Fruit fly (Drosophila melanogaster) whole organism, prepupa: Measurements from ENCODE around the gene Gga.
A peak's percentile ranks its signal among the peaks of the same experiment; 100 is the strongest.

Experiments used
- Blimp-1 ChIP-seq: fragments of 200-800 bp; sonication (Bioruptor generic); optimal IDR thresholded peaks from 3 replicates; lab custom pipeline; 2017; ENCODE audit warnings: missing biosample characterization, missing genetic modification characterization, mild to moderate bottlenecking, moderate library complexity, missing genetic modification reagents
- CG10631 ChIP-seq: fragments of 200-800 bp; sonication (Bioruptor generic); optimal IDR thresholded peaks from 2 replicates; lab custom pipeline; 2016; ENCODE audit warnings: missing biosample characterization, missing genetic modification characterization
- CG11294 ChIP-seq: fragments of 200-800 bp; sonication (Bioruptor generic); IDR thresholded peaks from 2 replicates; pipeline ENCODE4 v1.3.6; 2022; ENCODE audit warnings: missing biosample characterization, missing genetic modification characterization
- CG11902 ChIP-seq: fragments of 200-800 bp; sonication (Bioruptor generic); optimal IDR thresholded peaks from 3 replicates; lab custom pipeline; 2016; ENCODE audit warnings: missing biosample characterization, missing genetic modification characterization
- CG15336 ChIP-seq: fragments of 200-800 bp; sonication (Bioruptor generic); IDR thresholded peaks from 2 replicates; pipeline ENCODE4 v1.3.6; 2022; ENCODE audit warnings: missing biosample characterization, missing genetic modification characterization
- CG16779 ChIP-seq: fragments of 200-800 bp; sonication (Bioruptor generic); optimal IDR thresholded peaks from 3 replicates; lab custom pipeline; 2017; ENCODE audit warnings: missing biosample characterization, mild to moderate bottlenecking, missing genetic modification characterization
- CG31627 ChIP-seq: fragments of 200-800 bp; sonication (Bioruptor generic); optimal IDR thresholded peaks from 3 replicates; lab custom pipeline; 2016; ENCODE audit warnings: missing biosample characterization, missing genetic modification characterization
- CG34406 ChIP-seq: fragments of 200-800 bp; sonication (Bioruptor generic); optimal IDR thresholded peaks from 3 replicates; lab custom pipeline; 2016; ENCODE audit warnings: missing biosample characterization, missing genetic modification characterization
- CG4318 ChIP-seq: fragments of 200-800 bp; sonication (Bioruptor generic); optimal IDR thresholded peaks from 3 replicates; lab custom pipeline; 2017; ENCODE audit warnings: missing biosample characterization, mild to moderate bottlenecking, missing genetic modification characterization
- CG6792 ChIP-seq: fragments of 200-800 bp; sonication (Bioruptor generic); optimal IDR thresholded peaks from 3 replicates; lab custom pipeline; 2016; ENCODE audit warnings: missing biosample characterization, missing genetic modification characterization
- CG6808 ChIP-seq: fragments of 200-800 bp; sonication (Bioruptor generic); optimal IDR thresholded peaks from 3 replicates; lab custom pipeline; 2017; ENCODE audit warnings: missing biosample characterization, missing genetic modification characterization, mild to moderate bottlenecking, moderate library complexity, missing genetic modification reagents
- CG6854 ChIP-seq: fragments of 200-800 bp; sonication (Bioruptor generic); optimal IDR thresholded peaks from 2 replicates; lab custom pipeline; 2017; ENCODE audit warnings: missing biosample characterization, mild to moderate bottlenecking, missing genetic modification characterization
- CG7368 ChIP-seq: fragments of 200-800 bp; sonication (Bioruptor generic); optimal IDR thresholded peaks from 3 replicates; lab custom pipeline; 2016; ENCODE audit warnings: missing biosample characterization, missing genetic modification characterization
- CG8319 ChIP-seq: fragments of 200-800 bp; sonication (Bioruptor generic); optimal IDR thresholded peaks from 3 replicates; lab custom pipeline; 2016; ENCODE audit warnings: missing biosample characterization, missing genetic modification characterization
- CG8632 ChIP-seq: fragments of 200-800 bp; sonication (Bioruptor generic); optimal IDR thresholded peaks from 3 replicates; lab custom pipeline; 2016; ENCODE audit warnings: missing biosample characterization, missing genetic modification characterization
- Eip75B ChIP-seq: fragments of 200-800 bp; sonication (Bioruptor generic); optimal IDR thresholded peaks from 3 replicates; lab custom pipeline; 2016; ENCODE audit warnings: missing biosample characterization, missing genetic modification characterization
- Eip78C ChIP-seq: fragments of 200-800 bp; sonication (Bioruptor generic); peaks from one replicate; lab custom pipeline; 2016; ENCODE audit warnings: missing biosample characterization, missing genetic modification characterization
- Ets21C ChIP-seq: fragments of 200-800 bp; sonication (Bioruptor generic); optimal IDR thresholded peaks from 3 replicates; lab custom pipeline; 2016; ENCODE audit warnings: missing biosample characterization, missing genetic modification characterization
- Ets96B ChIP-seq: fragments of 200-800 bp; optimal IDR thresholded peaks from 2 replicates; lab custom pipeline; 2019; ENCODE audit warnings: missing biosample characterization, mild to moderate bottlenecking, missing genetic modification characterization, moderate library complexity
- Gug ChIP-seq: fragments of 200-800 bp; sonication (Bioruptor generic); IDR thresholded peaks from 2 replicates; pipeline ENCODE4 v1.3.6; 2022; ENCODE audit warnings: missing biosample characterization, missing genetic modification characterization
- Hr39 ChIP-seq: fragments of 200-800 bp; sonication (Bioruptor generic); optimal IDR thresholded peaks from 2 replicates; lab custom pipeline; 2016; ENCODE audit warnings: missing biosample characterization, missing genetic modification characterization
- Hr4 ChIP-seq: fragments of 200-800 bp; sonication (Bioruptor generic); optimal IDR thresholded peaks from 3 replicates; lab custom pipeline; 2016; ENCODE audit warnings: missing biosample characterization, missing genetic modification characterization
- Lpt ChIP-seq: fragments of 200-800 bp; sonication (Bioruptor generic); optimal IDR thresholded peaks from 3 replicates; lab custom pipeline; 2016; ENCODE audit warnings: missing biosample characterization, missing genetic modification characterization
- Met ChIP-seq: fragments of 200-800 bp; sonication (Bioruptor generic); optimal IDR thresholded peaks from 3 replicates; lab custom pipeline; 2016; ENCODE audit warnings: missing biosample characterization, missing genetic modification characterization
- OdsH ChIP-seq: fragments of 200-800 bp; sonication (Bioruptor generic); optimal IDR thresholded peaks from 3 replicates; lab custom pipeline; 2016; ENCODE audit warnings: missing biosample characterization, missing genetic modification characterization
- Smox ChIP-seq: fragments of 200-800 bp; sonication (Bioruptor generic); optimal IDR thresholded peaks from 3 replicates; lab custom pipeline; 2016; ENCODE audit warnings: missing biosample characterization, missing genetic modification characterization
- Sox102F ChIP-seq: fragments of 200-800 bp; sonication (Bioruptor generic); optimal IDR thresholded peaks from 2 replicates; lab custom pipeline; 2016; ENCODE audit warnings: missing biosample characterization, mild to moderate bottlenecking, missing genetic modification characterization
- cyc ChIP-seq: fragments of 200-800 bp; sonication (Bioruptor generic); optimal IDR thresholded peaks from 3 replicates; lab custom pipeline; 2016; ENCODE audit warnings: missing biosample characterization, missing genetic modification characterization
- dac ChIP-seq: fragments of 200-800 bp; sonication (Bioruptor generic); optimal IDR thresholded peaks from 2 replicates; lab custom pipeline; 2017; ENCODE audit warnings: missing biosample characterization, mild to moderate bottlenecking, missing genetic modification characterization
- dsx ChIP-seq: fragments of 200-800 bp; optimal IDR thresholded peaks from 3 replicates; lab custom pipeline; 2019; ENCODE audit warnings: missing biosample characterization, mild to moderate bottlenecking, missing genetic modification characterization, moderate library complexity; ENCODE audit not compliant: poor library complexity, severe bottlenecking
- esn ChIP-seq: fragments of 200-800 bp; sonication (Bioruptor generic); optimal IDR thresholded peaks from 2 replicates; lab custom pipeline; 2016; ENCODE audit warnings: missing biosample characterization, mild to moderate bottlenecking, missing genetic modification characterization, moderate library complexity
- fd59A ChIP-seq: fragments of 200-800 bp; sonication (Bioruptor generic); optimal IDR thresholded peaks from 2 replicates; lab custom pipeline; 2017; ENCODE audit warnings: missing biosample characterization, mild to moderate bottlenecking, missing genetic modification characterization, missing genetic modification reagents
- fd85E ChIP-seq: fragments of 200-800 bp; sonication (Bioruptor generic); optimal IDR thresholded peaks from 3 replicates; lab custom pipeline; 2016; ENCODE audit warnings: missing biosample characterization, missing genetic modification characterization
- fkh ChIP-seq: fragments of 200-800 bp; sonication (Bioruptor generic); optimal IDR thresholded peaks from 3 replicates; lab custom pipeline; 2017; ENCODE audit warnings: missing biosample characterization, mild to moderate bottlenecking, missing genetic modification characterization, moderate library complexity
- lz ChIP-seq: fragments of 200-800 bp; sonication (Bioruptor generic); optimal IDR thresholded peaks from 3 replicates; lab custom pipeline; 2016; ENCODE audit warnings: missing biosample characterization, missing genetic modification characterization
- net ChIP-seq: fragments of 200-800 bp; sonication (Bioruptor generic); optimal IDR thresholded peaks from 3 replicates; lab custom pipeline; 2016; ENCODE audit warnings: missing biosample characterization, missing genetic modification characterization
- pdm3 ChIP-seq: fragments of 200-800 bp; sonication (Bioruptor generic); optimal IDR thresholded peaks from 3 replicates; lab custom pipeline; 2016; ENCODE audit warnings: missing biosample characterization, missing genetic modification characterization
- salr ChIP-seq, 2 experiments: fragments of 200-800 bp; sonication (Bioruptor generic); optimal IDR thresholded peaks; 3 replicates each; lab custom pipeline; 2016 to 2018; ENCODE audit warnings: missing biosample characterization in 2 of 2, missing genetic modification characterization in 2 of 2, mild to moderate bottlenecking in 1 of 2
- spab ChIP-seq: fragments of 200-800 bp; sonication (Bioruptor generic); optimal IDR thresholded peaks from 2 replicates; lab custom pipeline; 2017; ENCODE audit warnings: missing biosample characterization, mild to moderate bottlenecking, missing genetic modification characterization, missing genetic modification reagents
- ss ChIP-seq, 2 experiments: fragments of 200-800 bp; sonication (Bioruptor generic); optimal IDR thresholded peaks; 2 replicates in 1 of 2; 3 replicates in 1 of 2; lab custom pipeline; 2017 to 2018; ENCODE audit warnings: mild to moderate bottlenecking in 2 of 2, missing biosample characterization in 2 of 2, missing genetic modification characterization in 2 of 2, moderate library complexity in 1 of 2
- svp ChIP-seq: fragments of 200-800 bp; sonication (Bioruptor generic); peaks from one replicate; lab custom pipeline; 2016; ENCODE audit warnings: missing biosample characterization, missing genetic modification characterization
- vri ChIP-seq: fragments of 200-800 bp; sonication (Bioruptor generic); optimal IDR thresholded peaks from 3 replicates; lab custom pipeline; 2016; ENCODE audit warnings: missing biosample characterization, mild to moderate bottlenecking, missing genetic modification characterization

Gene Gga

dm6 chrX:9600083-9600817 lies 580 bp upstream of the Gga start (continued):
- TF ChIP-seq ss (GFP tag; optimal IDR thresholded peaks at IDR 0.05; lab: Kevin White, UChicago): peak; percentile 52 to 68
- no peak for TF ChIP-seq spab
- peak; percentile 33 for TF ChIP-seq CG8319 (GFP tag; lab: Kevin White, UChicago)
- TF ChIP-seq Gug (GFP tag; lab: Robert Waterston, UW): 0 out of 2 replicates have a peak, but pooled peaks have one; percentile 31
- TF ChIP-seq CG16779: peak; percentile 33
- TF ChIP-seq CG34406: peak; percentile 61
- TF ChIP-seq Ets96B (tag; lab: Kevin White, UChicago): peak; percentile 58
- peak; percentile 44 for TF ChIP-seq CG11902
- peak; percentile 74 for TF ChIP-seq CG31627 (GFP tag; lab: Kevin White, UChicago)
- TF ChIP-seq vri (GFP tag; lab: Kevin White, UChicago): peak; percentile 47

dm6 chrX:9605783-9606182 lies 5.0 kb downstream of the Gga start, which contains the start of gene Lst8:
Lst8 (minus strand) TSS chrX:9605969.
- TF ChIP-seq dac (GFP tag; lab: Kevin White, UChicago) (no peak), CG4318 (GFP tag; lab: Kevin White, UChicago) (no peak), Blimp-1 (no peak), net (GFP tag; lab: Kevin White, UChicago) (no peak), salr (GFP tag; optimal IDR thresholded peaks at IDR 0.05; lab: Kevin White, UChicago) (no peak), fd85E (no peak), Ets21C (GFP tag; lab: Kevin White, UChicago) (no peak)

dm6 chrX:9608727-9609419 lies 8.0 kb downstream of the Gga start, which contains the start of the genes LysRS and Hecw:
LysRS (minus strand) TSS chrX:9608884.
Hecw (plus strand) TSS chrX:9608946.
- TF ChIP-seq CG31627 (GFP tag; lab: Kevin White, UChicago) (peak; percentile 7), Eip78C (GFP tag; lab: Kevin White, UChicago) (peak; percentile 40), CG15336 (GFP tag; lab: Robert Waterston, UW) (peak; percentile 36; the same call in 1 of the 2 replicates), salr (GFP tag; optimal IDR thresholded peaks at IDR 0.05; lab: Kevin White, UChicago) (no peak), esn (GFP tag; lab: Kevin White, UChicago) (peak; percentile 2), dsx (GFP tag; lab: Kevin White, UChicago) (no peak)

- TF ChIP-seq Lpt (GFP tag; lab: Kevin White, UChicago) (no peak), CG16779 (no peak), CG31627 (GFP tag; lab: Kevin White, UChicago) (peak; percentile 37), lz (GFP tag; lab: Kevin White, UChicago) (peak; percentile 39), Eip78C (GFP tag; lab: Kevin White, UChicago) (peak; percentile 82), CG11294 (GFP tag; lab: Robert Waterston, UW) (no peak), CG6792 (GFP tag; lab: Kevin White, UChicago) (no peak), CG11902 (no peak), Blimp-1 (no peak), Hr39 (GFP tag; lab: Kevin White, UChicago) (peak; percentile 31), Hr4 (GFP tag; lab: Kevin White, UChicago) (no peak), svp (GFP tag; lab: Kevin White, UChicago) (peak; percentile 72), Ets21C (GFP tag; lab: Kevin White, UChicago) (no peak), Smox (GFP tag; lab: Kevin White, UChicago) (no peak), Sox102F (GFP tag; lab: Kevin White, UChicago) (no peak), fd85E (no peak), CG34406 (no peak), CG15336 (GFP tag; lab: Robert Waterston, UW) (no peak), CG7368 (no peak), pdm3 (GFP tag; lab: Kevin White, UChicago) (no peak), cyc (GFP tag; lab: Kevin White, UChicago) (peak; percentile 16), CG10631 (GFP tag; lab: Kevin White, UChicago) (no peak), Met (GFP tag; lab: Kevin White, UChicago) (peak; percentile 22), esn (GFP tag; lab: Kevin White, UChicago) (peak; percentile 52), CG6854 (GFP tag; lab: Kevin White, UChicago) (no peak), OdsH (GFP tag; lab: Kevin White, UChicago) (no peak), fkh (no peak), CG8632 (no peak), fd59A (GFP tag; lab: Kevin White, UChicago) (no peak), CG6808 (no peak), Eip75B (GFP tag; lab: Kevin White, UChicago) (no peak)
Measured at dm6 chrX:9615471-9615870, 14.6 kb downstream of the Gga start.
